Worm (Caenorhabditis elegans) whole organism, L1 larva: ENCODE data around the gene tbx-40.

Source experiments
- alr-1 ChIP-seq: fragments of 200-800 bp; sonication (Bioruptor generic); optimal IDR thresholded peaks from 2 replicates; lab custom pipeline; 2018; ENCODE audit warnings: borderline replicate concordance, mild to moderate bottlenecking, missing genetic modification characterization, missing compliant biosample characterization
- ets-5 ChIP-seq: fragments of 200-800 bp; sonication (Bioruptor generic); IDR thresholded peaks from 2 replicates; pipeline ENCODE4 v1.3.6; 2022; ENCODE audit warnings: missing genetic modification characterization, missing compliant biosample characterization
- hlh-17 ChIP-seq: fragments of 200-800 bp; sonication (Bioruptor generic); optimal IDR thresholded peaks from 2 replicates; lab custom pipeline; 2018; ENCODE audit warnings: missing genetic modification characterization, mild to moderate bottlenecking, missing compliant biosample characterization, moderate library complexity, borderline replicate concordance
- jun-1 ChIP-seq: fragments of 150-350 bp; optimal IDR thresholded peaks from 2 replicates; lab custom pipeline; 2014; ENCODE audit warnings: missing biosample characterization, missing genetic modification reagents, missing genetic modification characterization
- lsy-2 ChIP-seq, 2 experiments: fragments of 150-350 bp; optimal IDR thresholded peaks; 2 replicates each; lab custom pipeline; 2014; ENCODE audit warnings: missing biosample characterization in 2 of 2, missing genetic modification characterization in 2 of 2
- nhr-47 ChIP-seq: sonication (generic microtip); optimal IDR thresholded peaks from 2 replicates; lab custom pipeline; 2016; ENCODE audit warnings: mild to moderate bottlenecking, missing genetic modification characterization, moderate library complexity, missing compliant biosample characterization
- nhr-77 ChIP-seq: fragments of 150-350 bp; optimal IDR thresholded peaks from 2 replicates; lab custom pipeline; 2014; ENCODE audit warnings: missing biosample characterization, missing genetic modification characterization
- pqm-1 ChIP-seq: sonication (generic microtip); optimal IDR thresholded peaks from 3 replicates; lab custom pipeline; 2017; ENCODE audit warnings: missing biosample characterization, missing genetic modification characterization
- rnt-1 ChIP-seq: sonication (generic microtip); optimal IDR thresholded peaks from 2 replicates; lab custom pipeline; 2016; ENCODE audit warnings: mild to moderate bottlenecking, missing genetic modification characterization, moderate library complexity, missing compliant biosample characterization
- snpc-4 ChIP-seq: fragments of 150-350 bp; optimal IDR thresholded peaks from 2 replicates; lab custom pipeline; 2014; ENCODE audit warnings: missing biosample characterization, missing genetic modification characterization
- sptf-1 ChIP-seq: fragments of 150-350 bp; optimal IDR thresholded peaks from 2 replicates; lab custom pipeline; 2014; ENCODE audit warnings: missing biosample characterization, missing genetic modification characterization
- unc-62 ChIP-seq: fragments of 150-350 bp; optimal IDR thresholded peaks from 2 replicates; lab custom pipeline; 2014; ENCODE audit warnings: missing biosample characterization, missing genetic modification reagents, missing genetic modification characterization
- vab-15 ChIP-seq: sonication (generic microtip); optimal IDR thresholded peaks from 2 replicates; lab custom pipeline; 2017; ENCODE audit warnings: missing genotype, mild to moderate bottlenecking, missing genetic modification characterization, missing compliant biosample characterization
- zag-1 ChIP-seq: fragments of 150-350 bp; optimal IDR thresholded peaks from 2 replicates; lab custom pipeline; 2014; ENCODE audit warnings: missing biosample characterization, missing genetic modification characterization

ce11 chrIV:15361244-15361643, 33.3 kb upstream of the tbx-40 start, which contains the start of gene cpna-4:
- TF ChIP-seq hlh-17 (GFP tag; lab: Kevin White, UChicago), result no peak
- TF ChIP-seq pqm-1 (tag; lab: Kevin White, UChicago), result no peak
- no peak for TF ChIP-seq ets-5 (GFP tag; lab: Robert Waterston, UW)
- TF ChIP-seq jun-1 (tag; lab: Kevin White, UChicago), result no peak
- no peak for TF ChIP-seq lsy-2 (tag; optimal IDR thresholded peaks at IDR 0.05; lab: Kevin White, UChicago)
- TF ChIP-seq snpc-4, result no peak
- TF ChIP-seq zag-1 (tag; lab: Kevin White, UChicago), result no peak
- no peak for TF ChIP-seq unc-62 (GFP tag; lab: Kevin White, UChicago)
- TF ChIP-seq vab-15, result no peak
- no peak for TF ChIP-seq nhr-77 (tag; lab: Kevin White, UChicago)
- TF ChIP-seq nhr-47 (tag; lab: Kevin White, UChicago), result no peak
- TF ChIP-seq alr-1 (tag; lab: Kevin White, UChicago), result no peak
- TF ChIP-seq rnt-1 (tag; lab: Kevin White, UChicago), result no peak
- TF ChIP-seq sptf-1 (tag; lab: Kevin White, UChicago), result no peak
